Worm (Caenorhabditis elegans): ENCODE data around the gene mltn-10.

The mltn-10 gene

DNA sequence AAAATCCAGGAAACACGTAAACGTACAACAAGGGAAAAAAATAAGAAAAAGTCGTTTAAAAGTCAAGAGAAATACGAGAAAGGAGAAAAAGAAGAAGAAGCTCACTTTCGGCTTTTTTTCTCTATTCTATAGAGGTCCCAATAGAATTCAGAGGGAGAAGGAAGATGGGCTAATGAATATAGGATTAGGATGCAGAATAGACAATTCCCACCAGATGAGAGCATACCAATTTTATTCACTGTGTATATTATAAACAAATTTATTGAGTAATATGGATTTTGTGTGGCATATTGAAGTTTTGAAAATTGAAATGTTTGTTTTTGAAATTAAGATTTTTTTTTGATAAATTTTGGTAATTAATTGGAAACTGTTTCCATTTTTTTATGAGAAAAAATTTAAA lies 21.6 kb downstream of the mltn-10 start:
- TF ChIP-seq nhr-43 (tag; optimal IDR thresholded peaks at IDR 0.05; ENCODE audit: poor library complexity, severe bottlenecking) = no peak

DNA sequence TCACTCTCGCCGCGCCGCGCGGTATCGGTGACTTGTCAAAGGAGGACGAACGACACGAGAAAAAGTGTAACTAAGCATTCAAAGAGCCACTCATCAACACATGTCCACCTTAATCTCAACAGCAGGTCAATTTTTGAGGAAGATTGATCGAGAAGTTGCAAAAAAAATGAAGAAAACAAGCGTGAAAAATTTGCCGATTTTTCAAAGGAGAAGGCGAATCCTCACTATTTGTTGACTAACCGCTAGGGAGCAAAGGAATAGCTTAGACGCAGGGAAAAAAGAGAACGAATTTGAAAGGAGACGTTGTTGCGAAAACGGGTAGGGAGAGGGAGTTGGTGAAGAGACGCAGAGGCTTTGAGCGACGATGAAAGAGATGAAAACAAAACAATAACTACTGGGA lies 22.4 kb downstream of the mltn-10 start:
- TF ChIP-seq hmg-11 (tag; optimal IDR thresholded peaks at IDR 0.05) = peak; percentile 79
- peak; percentile 61 for TF ChIP-seq egl-5 (tag; optimal IDR thresholded peaks at IDR 0.05)
- peak; percentile 51 for TF ChIP-seq pha-4 (tag; optimal IDR thresholded peaks at IDR 0.05)
- no peak for TF ChIP-seq nhr-12 (tag; optimal IDR thresholded peaks at IDR 0.05)
- TF ChIP-seq elt-2 (tag; optimal IDR thresholded peaks at IDR 0.05) = no peak
- TF ChIP-seq snpc-4 (tag; optimal IDR thresholded peaks at IDR 0.05) = peak; percentile 68
- TF ChIP-seq nhr-43 (tag; optimal IDR thresholded peaks at IDR 0.05; ENCODE audit: poor library complexity, severe bottlenecking) = peak; percentile 21
- no peak for TF ChIP-seq pqm-1 (tag; optimal IDR thresholded peaks at IDR 0.05)
- TF ChIP-seq lin-39 (tag; optimal IDR thresholded peaks at IDR 0.05) = peak; percentile 84
- TF ChIP-seq R02D3.7 (tag; optimal IDR thresholded peaks at IDR 0.05) = no peak
- no peak for TF ChIP-seq skn-1 (tag; optimal IDR thresholded peaks at IDR 0.05)
- TF ChIP-seq daf-12 (tag; optimal IDR thresholded peaks at IDR 0.05) = no peak
- TF ChIP-seq nhr-67 (tag; optimal IDR thresholded peaks at IDR 0.05) = no peak
- TF ChIP-seq lin-15B (tag; optimal IDR thresholded peaks at IDR 0.05) = no peak
- no peak for TF ChIP-seq nhr-23 (tag; optimal IDR thresholded peaks at IDR 0.05)
- TF ChIP-seq nhr-28 (tag; optimal IDR thresholded peaks at IDR 0.05) = no peak
- no peak for TF ChIP-seq elt-3 (tag; optimal IDR thresholded peaks at IDR 0.05)
- peak; percentile 25 for TF ChIP-seq nhr-25 (tag; optimal IDR thresholded peaks at IDR 0.05)
- TF ChIP-seq unc-62 (GFP tag; optimal IDR thresholded peaks at IDR 0.05) = peak; percentile 62
- peak; percentile 57 for TF ChIP-seq nfya-1 (tag; optimal IDR thresholded peaks at IDR 0.05; ENCODE audit: insufficient read depth)
- no peak for TF ChIP-seq fos-1 (tag; optimal IDR thresholded peaks at IDR 0.05)
- TF ChIP-seq eor-1 (tag; optimal IDR thresholded peaks at IDR 0.05) = no peak

DNA sequence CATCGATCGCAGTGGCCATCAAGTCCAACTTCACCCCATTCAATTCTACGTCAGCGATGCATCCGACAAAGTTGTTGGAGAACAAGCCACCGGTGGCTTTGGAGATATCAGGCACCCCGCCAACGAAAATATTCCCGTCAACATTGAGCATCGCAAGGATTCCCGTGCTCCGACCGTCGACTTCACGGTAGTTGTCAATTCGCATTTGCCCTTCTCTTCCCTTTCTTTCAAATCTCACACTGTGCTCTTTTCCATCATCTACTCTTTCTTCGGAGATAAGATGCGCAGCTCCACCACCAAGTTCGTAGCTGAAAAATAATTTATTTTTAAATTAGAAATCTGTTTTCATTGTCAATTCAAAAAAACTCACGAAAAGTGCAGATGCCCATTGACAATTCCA lies 24.7 kb downstream of the mltn-10 start:
- TF ChIP-seq fkh-2 (tag; optimal IDR thresholded peaks at IDR 0.05) (no peak), mdl-1 (tag; optimal IDR thresholded peaks at IDR 0.05) (no peak), nhr-43 (tag; optimal IDR thresholded peaks at IDR 0.05; ENCODE audit: poor library complexity, severe bottlenecking) (no peak), snpc-4 (tag; optimal IDR thresholded peaks at IDR 0.05) (no peak), eor-1 (tag; optimal IDR thresholded peaks at IDR 0.05) (no peak), tbx-2 (tag; optimal IDR thresholded peaks at IDR 0.05) (no peak), nhr-67 (tag; optimal IDR thresholded peaks at IDR 0.05) (no peak), egl-5 (tag; optimal IDR thresholded peaks at IDR 0.05) (no peak), zag-1 (tag; optimal IDR thresholded peaks at IDR 0.05) (no peak), lsy-12 (tag; optimal IDR thresholded peaks at IDR 0.05) (no peak), nhr-12 (tag; optimal IDR thresholded peaks at IDR 0.05) (no peak)

DNA sequence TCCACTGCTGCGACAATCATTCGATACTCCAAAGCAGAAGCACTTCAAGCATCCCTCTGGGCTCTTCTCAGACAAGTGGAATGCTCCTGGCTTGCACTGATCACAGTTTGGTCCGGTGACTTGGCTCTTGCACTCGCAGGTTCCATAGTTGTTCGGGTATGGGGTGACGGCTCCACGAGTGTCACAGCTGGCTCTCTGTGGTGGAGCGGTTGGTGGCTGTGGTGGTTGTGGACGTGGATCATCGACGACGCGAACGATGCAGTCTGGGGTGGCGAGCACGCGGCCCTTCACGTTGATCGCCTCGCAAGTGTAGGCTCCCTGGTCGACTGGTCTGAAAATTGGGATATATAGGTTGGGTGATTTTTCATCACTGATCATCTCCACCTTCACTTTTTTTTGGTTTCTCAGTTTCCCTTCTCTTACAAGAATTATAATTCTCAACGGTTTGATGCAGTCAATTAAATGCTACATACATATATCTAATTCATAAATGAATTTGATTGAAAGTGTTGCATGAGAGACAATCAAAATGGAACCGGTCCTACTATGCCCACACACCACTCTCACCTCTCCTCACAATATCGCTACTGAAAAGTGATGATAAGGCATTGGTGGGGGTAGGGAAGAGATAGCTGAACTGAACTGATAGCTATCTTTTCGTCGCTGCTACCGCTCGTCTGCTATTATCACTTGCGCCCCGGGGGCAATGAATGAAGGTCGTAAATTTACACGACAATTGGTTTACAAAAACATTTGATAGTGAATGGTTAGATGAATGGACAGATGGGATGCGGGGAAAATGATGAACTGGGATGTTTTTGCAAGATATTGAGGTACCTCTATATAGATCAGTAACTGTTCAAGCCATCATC lies 42.0 kb downstream of the mltn-10 start:
- TF ChIP-seq egl-5 (tag; optimal IDR thresholded peaks at IDR 0.05) (peak; percentile 53), lin-15B (tag; optimal IDR thresholded peaks at IDR 0.05) (no peak), nhr-23 (tag; optimal IDR thresholded peaks at IDR 0.05) (peak; percentile 19), ceh-82 (tag; optimal IDR thresholded peaks at IDR 0.05) (no peak), nhr-43 (tag; optimal IDR thresholded peaks at IDR 0.05; ENCODE audit: poor library complexity, severe bottlenecking) (peak; percentile 35), egl-27 (tag; optimal IDR thresholded peaks at IDR 0.05) (no peak), elt-3 (tag; optimal IDR thresholded peaks at IDR 0.05) (peak in 1 of 3 experiments; percentile 66)

DNA sequence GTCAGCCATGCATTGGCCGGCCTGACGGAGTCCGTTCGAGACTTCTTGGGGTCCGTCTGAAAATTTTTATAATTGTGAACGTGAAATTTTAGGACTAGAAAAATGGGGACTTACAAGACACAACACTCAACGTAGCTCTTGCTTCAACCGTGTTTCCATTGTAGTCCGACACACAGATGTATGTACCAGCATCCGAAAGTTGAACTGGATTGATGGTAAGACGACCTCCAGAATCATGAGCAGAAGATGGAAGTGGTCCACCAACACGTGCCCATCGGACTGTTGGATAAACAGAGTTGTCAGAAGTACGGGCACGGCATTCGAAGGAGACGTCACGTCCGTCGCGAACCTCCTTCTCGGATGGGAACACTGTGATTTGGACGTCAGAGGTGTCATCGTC lies 43.4 kb downstream of the mltn-10 start:
- TF ChIP-seq lsy-12 (tag; optimal IDR thresholded peaks at IDR 0.05) = no peak
- no peak for TF ChIP-seq nhr-77 (tag; optimal IDR thresholded peaks at IDR 0.05)
- TF ChIP-seq ztf-11 (tag; optimal IDR thresholded peaks at IDR 0.05) = no peak
- no peak for TF ChIP-seq tbx-2 (tag; optimal IDR thresholded peaks at IDR 0.05)
- no peak for TF ChIP-seq mml-1 (tag; optimal IDR thresholded peaks at IDR 0.05)
- no peak for TF ChIP-seq lin-39 (tag; optimal IDR thresholded peaks at IDR 0.05)
- no peak for TF ChIP-seq nhr-76 (tag; optimal IDR thresholded peaks at IDR 0.05)
- TF ChIP-seq fkh-2 (tag; optimal IDR thresholded peaks at IDR 0.05) = no peak

Data from whole organism, L3 larva.